Worm (Caenorhabditis elegans) whole organism, L4 larva: ENCODE results near the gene F09F7.5.

ENCODE experiments used
- lin-13 ChIP-seq: fragments of 150-350 bp; optimal IDR thresholded peaks from 2 replicates; lab custom pipeline; 2014; ENCODE audit warnings: missing biosample characterization, missing genetic modification reagents, missing genetic modification characterization
- nhr-11 ChIP-seq: fragments of 150-350 bp; optimal IDR thresholded peaks from 2 replicates; lab custom pipeline; 2014; ENCODE audit warnings: missing biosample characterization, missing genetic modification characterization

DNA sequence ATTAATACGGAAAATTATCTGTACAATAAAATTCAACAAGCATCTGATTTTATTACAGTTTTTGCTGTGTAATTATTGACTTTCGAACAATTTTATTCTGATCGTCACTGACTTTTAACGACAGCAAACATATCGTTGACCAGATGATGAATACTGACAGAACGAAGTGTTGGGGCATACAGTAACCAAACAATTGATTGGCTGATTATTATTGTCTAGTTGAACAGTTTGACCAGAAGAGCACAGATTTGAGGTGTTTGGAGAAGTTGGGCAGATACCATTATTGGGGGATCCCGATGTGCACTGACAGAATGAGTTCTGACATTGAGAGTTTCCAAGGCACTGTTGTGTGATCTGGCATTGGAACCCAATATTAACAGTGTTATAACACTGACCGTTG is 39.9 kb upstream of the F09F7.5 start:
- TF ChIP-seq lin-13 (no peak), nhr-11 (tag; lab: Kevin White, UChicago) (no peak)
